Fruit fly (Drosophila melanogaster) whole organism, embryonic: ENCODE measurements around the gene ps.

Experiments used
- CG10147 ChIP-seq: fragments of 200-800 bp; sonication (Bioruptor generic); optimal IDR thresholded peaks from 2 replicates; lab custom pipeline; 2019; ENCODE audit warnings: missing biosample characterization, mild to moderate bottlenecking, missing genetic modification characterization, moderate library complexity
- CG10543 ChIP-seq: fragments of 200-800 bp; sonication (Bioruptor generic); optimal IDR thresholded peaks from 3 replicates; lab custom pipeline; 2017; ENCODE audit warnings: missing biosample characterization, mild to moderate bottlenecking, missing genetic modification characterization, moderate library complexity
- CG11247 ChIP-seq: fragments of 200-800 bp; sonication (Bioruptor generic); IDR thresholded peaks from 2 replicates; pipeline ENCODE4 v1.3.6; 2022; ENCODE audit warnings: missing biosample characterization, missing genetic modification characterization
- CG12299 ChIP-seq: fragments of 200-800 bp; sonication (Bioruptor generic); optimal IDR thresholded peaks from 2 replicates; lab custom pipeline; 2018; ENCODE audit warnings: missing biosample characterization, mild to moderate bottlenecking, missing genetic modification characterization
- CG12769 ChIP-seq: fragments of 200-800 bp; sonication (Bioruptor generic); optimal IDR thresholded peaks from 2 replicates; lab custom pipeline; 2019; ENCODE audit warnings: missing biosample characterization, mild to moderate bottlenecking, missing genetic modification characterization, moderate library complexity
- CG15479 ChIP-seq: fragments of 200-800 bp; sonication (Bioruptor generic); optimal IDR thresholded peaks from 3 replicates; lab custom pipeline; 2019; ENCODE audit warnings: missing biosample characterization, mild to moderate bottlenecking, missing genetic modification characterization, moderate library complexity
- CG1603 ChIP-seq: fragments of 200-800 bp; sonication (Bioruptor generic); optimal IDR thresholded peaks from 2 replicates; lab custom pipeline; 2019; ENCODE audit warnings: missing biosample characterization, mild to moderate bottlenecking, missing genetic modification characterization, moderate library complexity
- CG17186 ChIP-seq: fragments of 200-800 bp; sonication (Bioruptor generic); optimal IDR thresholded peaks from 3 replicates; lab custom pipeline; 2017; ENCODE audit warnings: missing biosample characterization, missing genetic modification reagents, missing genetic modification characterization
- CG30431 ChIP-seq: fragments of 200-800 bp; sonication (Bioruptor generic); optimal IDR thresholded peaks from 2 replicates; lab custom pipeline; 2017; ENCODE audit warnings: missing biosample characterization, missing genetic modification characterization
- CG4328 ChIP-seq: fragments of 200-800 bp; sonication (Bioruptor generic); optimal IDR thresholded peaks from 3 replicates; lab custom pipeline; 2017; ENCODE audit warnings: missing biosample characterization, missing genetic modification reagents, missing genetic modification characterization
- CG4820 ChIP-seq: fragments of 200-800 bp; sonication (Bioruptor generic); optimal IDR thresholded peaks from 3 replicates; lab custom pipeline; 2016; ENCODE audit warnings: missing biosample characterization, missing genetic modification characterization
- CG5180 ChIP-seq: fragments of 200-800 bp; sonication (Bioruptor generic); optimal IDR thresholded peaks from 3 replicates; lab custom pipeline; 2017; ENCODE audit warnings: missing biosample characterization, missing genetic modification characterization, mild to moderate bottlenecking, moderate library complexity, missing genetic modification reagents
- CG7963 ChIP-seq: fragments of 200-800 bp; sonication (Bioruptor generic); IDR thresholded peaks from 3 replicates; pipeline ENCODE4 v1.3.6; 2022; ENCODE audit warnings: missing biosample characterization, missing genetic modification characterization; ENCODE audit not compliant: partially characterized antibody
- CG8359 ChIP-seq: fragments of 200-800 bp; sonication (Bioruptor generic); optimal IDR thresholded peaks from 2 replicates; lab custom pipeline; 2017; ENCODE audit warnings: missing biosample characterization, mild to moderate bottlenecking, missing genetic modification characterization, borderline replicate concordance
- CG8765 ChIP-seq: fragments of 200-800 bp; sonication (Bioruptor generic); IDR thresholded peaks from 2 replicates; pipeline ENCODE4 v1.3.6; 2022; ENCODE audit warnings: missing biosample characterization, missing genetic modification characterization
- CG9609 ChIP-seq: fragments of 200-800 bp; sonication (Bioruptor generic); optimal IDR thresholded peaks from 3 replicates; lab custom pipeline; 2016; ENCODE audit warnings: missing biosample characterization, missing genetic modification characterization
- D19B ChIP-seq: fragments of 200-800 bp; sonication (Bioruptor generic); optimal IDR thresholded peaks from 2 replicates; lab custom pipeline; 2017; ENCODE audit warnings: missing biosample characterization, mild to moderate bottlenecking, missing genetic modification characterization
- Elba2 ChIP-seq: fragments of 200-800 bp; sonication (Bioruptor generic); optimal IDR thresholded peaks from 3 replicates; lab custom pipeline; 2016; ENCODE audit warnings: missing biosample characterization, missing genetic modification characterization
- Ets65A ChIP-seq: fragments of 200-800 bp; sonication (Bioruptor generic); peaks from one replicate; lab custom pipeline; 2016; ENCODE audit warnings: missing biosample characterization, missing genetic modification characterization
- Fer3 ChIP-seq: fragments of 200-800 bp; sonication (Bioruptor generic); optimal IDR thresholded peaks from 2 replicates; lab custom pipeline; 2018; ENCODE audit warnings: missing biosample characterization, mild to moderate bottlenecking, missing genetic modification characterization, moderate library complexity
- Hmr ChIP-seq: fragments of 200-800 bp; sonication (Bioruptor generic); optimal IDR thresholded peaks from 3 replicates; lab custom pipeline; 2017; ENCODE audit warnings: mild to moderate bottlenecking, missing biosample characterization, missing genetic modification reagents, missing genetic modification characterization
- Lhr ChIP-seq: fragments of 200-800 bp; sonication (Bioruptor generic); optimal IDR thresholded peaks from 3 replicates; lab custom pipeline; 2017; ENCODE audit warnings: mild to moderate bottlenecking, missing biosample characterization, missing genetic modification reagents, missing genetic modification characterization
- Lim3 ChIP-seq: fragments of 200-800 bp; sonication (Bioruptor generic); IDR thresholded peaks from 2 replicates; pipeline ENCODE4 v1.3.6; 2022; ENCODE audit warnings: missing biosample characterization, missing genetic modification characterization
- Mad ChIP-seq: fragments of 200-800 bp; sonication (Bioruptor generic); optimal IDR thresholded peaks from 2 replicates; lab custom pipeline; 2016; ENCODE audit warnings: missing biosample characterization, missing genetic modification characterization
- Oli ChIP-seq: fragments of 200-800 bp; sonication (Bioruptor generic); optimal IDR thresholded peaks from 2 replicates; lab custom pipeline; 2018; ENCODE audit warnings: missing biosample characterization, mild to moderate bottlenecking, missing genetic modification characterization, moderate library complexity
- Opbp ChIP-seq: fragments of 200-800 bp; sonication (Bioruptor generic); IDR thresholded peaks from 3 replicates; pipeline ENCODE4 v1.3.6; 2022; ENCODE audit warnings: missing biosample characterization, missing genetic modification characterization; ENCODE audit not compliant: partially characterized antibody
- Pdp1 ChIP-seq, 2 experiments: fragments of 200-800 bp; sonication (Bioruptor generic); optimal IDR thresholded peaks; 3 replicates each; lab custom pipeline; 2016; ENCODE audit warnings: missing biosample characterization in 2 of 2, missing genetic modification characterization in 2 of 2, mild to moderate bottlenecking in 1 of 2, moderate library complexity in 1 of 2
- Stat92E ChIP-seq, 3 experiments: fragments of >200 bp in 2 of 3; fragments of 200-800 bp in 1 of 3; sonication (Bioruptor generic) in 1 of 3; optimal IDR thresholded peaks; 2 replicates each; lab custom pipeline; 2017 to 2019; ENCODE audit warnings: missing biosample characterization in 3 of 3, missing genetic modification characterization in 3 of 3, mild to moderate bottlenecking in 1 of 3, moderate library complexity in 1 of 3
- ab ChIP-seq: fragments of 200-800 bp; sonication (Bioruptor generic); optimal IDR thresholded peaks from 2 replicates; lab custom pipeline; 2016; ENCODE audit warnings: missing biosample characterization, missing genetic modification characterization
- ara ChIP-seq: fragments of 200-800 bp; sonication (Bioruptor generic); IDR thresholded peaks from 2 replicates; pipeline ENCODE4 v1.3.6; 2022; ENCODE audit warnings: missing biosample characterization, missing genetic modification characterization
- cas ChIP-seq: fragments of 200-800 bp; sonication (Bioruptor generic); IDR thresholded peaks from 2 replicates; pipeline ENCODE4 v1.3.6; 2022; ENCODE audit warnings: missing biosample characterization, missing genetic modification characterization
- cato ChIP-seq: fragments of 200-800 bp; sonication (Bioruptor generic); optimal IDR thresholded peaks from 2 replicates; lab custom pipeline; 2016; ENCODE audit warnings: missing biosample characterization, missing genetic modification characterization, borderline replicate concordance
- caup ChIP-seq: fragments of 200-800 bp; sonication (Bioruptor generic); optimal IDR thresholded peaks from 3 replicates; lab custom pipeline; 2017; ENCODE audit warnings: missing biosample characterization, mild to moderate bottlenecking, missing genetic modification characterization, moderate library complexity; ENCODE audit not compliant: severe bottlenecking
- cg ChIP-seq: fragments of 200-800 bp; sonication (Bioruptor generic); optimal IDR thresholded peaks from 3 replicates; lab custom pipeline; 2019; ENCODE audit warnings: missing biosample characterization, mild to moderate bottlenecking, missing genetic modification characterization, moderate library complexity
- corto ChIP-seq: fragments of 200-800 bp; sonication (Bioruptor generic); optimal IDR thresholded peaks from 2 replicates; lab custom pipeline; 2016; ENCODE audit warnings: missing biosample characterization, mild to moderate bottlenecking, missing genetic modification characterization, moderate library complexity
- ftz-f1 ChIP-seq: fragments of 200-800 bp; sonication (Bioruptor generic); optimal IDR thresholded peaks from 2 replicates; lab custom pipeline; 2016; ENCODE audit warnings: missing biosample characterization, missing genetic modification characterization
- fu2 ChIP-seq: fragments of 200-800 bp; sonication (Bioruptor generic); optimal IDR thresholded peaks from 2 replicates; lab custom pipeline; 2016; ENCODE audit warnings: missing biosample characterization, missing genetic modification characterization
- gcm ChIP-seq: fragments of 200-800 bp; sonication (Bioruptor generic); optimal IDR thresholded peaks from 2 replicates; lab custom pipeline; 2019; ENCODE audit warnings: missing biosample characterization, mild to moderate bottlenecking, missing genetic modification characterization, moderate library complexity
- gem ChIP-seq: fragments of 200-800 bp; sonication (Bioruptor generic); optimal IDR thresholded peaks from 2 replicates; lab custom pipeline; 2019; ENCODE audit warnings: missing biosample characterization, mild to moderate bottlenecking, missing genetic modification characterization, moderate library complexity
- mam ChIP-seq: fragments of 200-800 bp; sonication (Bioruptor generic); optimal IDR thresholded peaks from 3 replicates; lab custom pipeline; 2016; ENCODE audit warnings: missing biosample characterization, missing genetic modification characterization
- nerfin-2 ChIP-seq: fragments of 200-800 bp; sonication (Bioruptor generic); IDR thresholded peaks from 2 replicates; pipeline ENCODE4 v1.3.6; 2022; ENCODE audit warnings: missing biosample characterization, missing genetic modification characterization; ENCODE audit not compliant: partially characterized antibody
- pfk ChIP-seq: fragments of 200-800 bp; sonication (Bioruptor generic); optimal IDR thresholded peaks from 2 replicates; lab custom pipeline; 2018; ENCODE audit warnings: missing biosample characterization, mild to moderate bottlenecking, missing genetic modification characterization, moderate library complexity
- pita ChIP-seq: fragments of 200-800 bp; sonication (Bioruptor generic); optimal IDR thresholded peaks from 2 replicates; lab custom pipeline; 2017; ENCODE audit warnings: missing biosample characterization, mild to moderate bottlenecking, missing genetic modification characterization
- pum ChIP-seq: fragments of 200-800 bp; sonication (Bioruptor generic); optimal IDR thresholded peaks from 2 replicates; lab custom pipeline; 2016; ENCODE audit warnings: missing biosample characterization, missing genetic modification characterization
- ranshi ChIP-seq: fragments of 200-800 bp; sonication (Bioruptor generic); IDR thresholded peaks from 2 replicates; pipeline ENCODE4 v1.3.6; 2022; ENCODE audit warnings: missing biosample characterization, missing genetic modification characterization
- repo ChIP-seq: fragments of 200-800 bp; sonication (Bioruptor generic); optimal IDR thresholded peaks from 2 replicates; lab custom pipeline; 2016; ENCODE audit warnings: missing biosample characterization, missing genetic modification characterization
- row ChIP-seq: fragments of 200-800 bp; sonication (Bioruptor generic); IDR thresholded peaks from 3 replicates; pipeline ENCODE4 v1.3.6; 2022; ENCODE audit warnings: missing biosample characterization, missing genetic modification characterization
- vfl ChIP-seq: fragments of 200-800 bp; sonication (Bioruptor generic); optimal IDR thresholded peaks from 2 replicates; lab custom pipeline; 2016; ENCODE audit warnings: missing biosample characterization, missing genetic modification characterization
- zen2 ChIP-seq: fragments of 200-800 bp; sonication (Bioruptor generic); IDR thresholded peaks from 3 replicates; pipeline ENCODE4 v1.3.6; 2022; ENCODE audit warnings: missing biosample characterization, missing genetic modification characterization; ENCODE audit not compliant: partially characterized antibody

Gene ps

dm6 chr3R:9393542-9394025 lies 24.2 kb upstream of the ps start (continued):
- TF ChIP-seq Lim3 (GFP tag; lab: Robert Waterston, UW) (no peak), nerfin-2 (GFP tag; lab: Robert Waterston, UW) (no peak), CG10147 (peak; percentile 58), Mad (GFP tag; lab: Kevin White, UChicago) (no peak), cas (GFP tag; lab: Robert Waterston, UW) (no peak), Lhr (GFP tag; lab: Kevin White, UChicago) (peak; percentile 56), cato (GFP tag; lab: Kevin White, UChicago) (no peak), gcm (GFP tag; lab: Kevin White, UChicago) (peak; percentile 71), D19B (no peak), CG4820 (GFP tag; lab: Kevin White, UChicago) (peak; percentile 58), mam (GFP tag; lab: Kevin White, UChicago) (peak; percentile 32), Stat92E (GFP tag; optimal IDR thresholded peaks at IDR 0.05; lab: Kevin White, UChicago) (peak in 1 of 3 experiments; percentile 7), zen2 (no peak), Opbp (GFP tag; lab: Robert Waterston, UW) (no peak), CG9609 (GFP tag; lab: Kevin White, UChicago) (peak; percentile 7), CG7963 (GFP tag; lab: Robert Waterston, UW) (no peak), ab (GFP tag; lab: Kevin White, UChicago) (no peak), corto (GFP tag; lab: Kevin White, UChicago) (peak; percentile 59), CG17186 (peak; percentile 34), CG11247 (peak; percentile 32), ara (GFP tag; lab: Robert Waterston, UW) (peak; percentile 89), CG8359 (peak; percentile 71), CG5180 (GFP tag; lab: Kevin White, UChicago) (no peak), CG1603 (tag; lab: Kevin White, UChicago) (peak; percentile 91), CG12299 (tag; lab: Kevin White, UChicago) (peak; percentile 40), Ets65A (GFP tag; lab: Kevin White, UChicago) (no peak), Fer3 (peak; percentile 51), CG4328 (GFP tag; lab: Kevin White, UChicago) (peak; percentile 44), row (GFP tag; lab: Robert Waterston, UW) (peak; percentile 75), fu2 (GFP tag; lab: Kevin White, UChicago) (no peak), CG8765 (GFP tag; lab: Robert Waterston, UW) (no peak; the same call in 1 of the 2 replicates), repo (GFP tag; lab: Kevin White, UChicago) (no peak), gem (tag; lab: Kevin White, UChicago) (peak; percentile 83), CG30431 (GFP tag; lab: Kevin White, UChicago) (peak; percentile 29), pita (no peak), pfk (GFP tag; lab: Kevin White, UChicago) (no peak), Elba2 (no peak), caup (GFP tag; lab: Kevin White, UChicago) (peak; percentile 78), Pdp1 (GFP tag; optimal IDR thresholded peaks at IDR 0.05; lab: Kevin White, UChicago) (peak in 1 of 2 experiments; percentile 44), ftz-f1 (GFP tag; lab: Kevin White, UChicago) (no peak), pum (GFP tag; lab: Kevin White, UChicago) (peak; percentile 50), CG10543 (no peak), Oli (peak; percentile 69), CG12769 (peak; percentile 84), vfl (GFP tag; lab: Kevin White, UChicago) (no peak), Hmr (GFP tag; lab: Kevin White, UChicago) (peak; percentile 77), cg (GFP tag; lab: Kevin White, UChicago) (peak; percentile 15), ranshi (peak; percentile 57; the same call in 1 of the 2 replicates), CG15479 (no peak)
